Worm (Caenorhabditis elegans): ENCODE measurements around the gene Y71H2AM.12.

ce11 chrIII:2716514-2716913 is 17.4 kb downstream of the Y71H2AM.12 start, which contains the start of gene tmem-132:
- TF ChIP-seq him-1 (tag; optimal IDR thresholded peaks at IDR 0.05) (peak; percentile 22), dao-5 (tag; optimal IDR thresholded peaks at IDR 0.05) (no peak)
